Fruit fly (Drosophila melanogaster): ENCODE data around the gene Ir100a.

Ir100a gene

dm6 chr3R:31852185-31852584 is 51.4 kb downstream of the Ir100a start:
- TF ChIP-seq psq (GFP tag; optimal IDR thresholded peaks at IDR 0.05) = no peak
- TF ChIP-seq br (GFP tag; optimal IDR thresholded peaks at IDR 0.05) = no peak
- TF ChIP-seq brk (GFP tag; optimal IDR thresholded peaks at IDR 0.05) = no peak
- TF ChIP-seq dmrt93B (GFP tag; optimal IDR thresholded peaks at IDR 0.05) = no peak
- no peak for TF ChIP-seq Hr78 (GFP tag; optimal IDR thresholded peaks at IDR 0.05)
- no peak for TF ChIP-seq sage (GFP tag; optimal IDR thresholded peaks at IDR 0.05)
- TF ChIP-seq lola (GFP tag; optimal IDR thresholded peaks at IDR 0.05) = no peak
- TF ChIP-seq woc (GFP tag; optimal IDR thresholded peaks at IDR 0.05) = no peak
- no peak for TF ChIP-seq CG32264 (GFP tag; optimal IDR thresholded peaks at IDR 0.05)
- TF ChIP-seq foxo (GFP tag; optimal IDR thresholded peaks at IDR 0.05) = no peak
- no peak for TF ChIP-seq CrebA (GFP tag; optimal IDR thresholded peaks at IDR 0.05; ENCODE audit: borderline replicate concordance)
- TF ChIP-seq ey (GFP tag; optimal IDR thresholded peaks at IDR 0.05) = no peak
- no peak for TF ChIP-seq h (GFP tag; optimal IDR thresholded peaks at IDR 0.05)
- TF ChIP-seq fru (GFP tag; optimal IDR thresholded peaks at IDR 0.05) = no peak
- no peak for TF ChIP-seq OdsH (GFP tag; optimal IDR thresholded peaks at IDR 0.05)
- no peak for TF ChIP-seq usp (GFP tag; optimal IDR thresholded peaks at IDR 0.05)
- TF ChIP-seq N (GFP tag; optimal IDR thresholded peaks at IDR 0.05) = no peak
- no peak for TF ChIP-seq dsf (GFP tag; optimal IDR thresholded peaks at IDR 0.05; ENCODE audit: borderline replicate concordance)
- no peak for TF ChIP-seq GATAd (GFP tag; optimal IDR thresholded peaks at IDR 0.05)
- TF ChIP-seq tai (GFP tag; optimal IDR thresholded peaks at IDR 0.05) = no peak

Data from whole organism, wandering third instar larva.